Worm (Caenorhabditis elegans) whole organism, young adult: ENCODE measurements around the gene spp-21.

Experiments used
- B0336.3 ChIP-seq: fragments of 200-800 bp; sonication (Bioruptor generic); IDR thresholded peaks from 2 replicates; pipeline ENCODE4 v1.3.6; 2022; ENCODE audit warnings: missing genetic modification characterization, missing compliant biosample characterization
- C17E4.6 ChIP-seq: fragments of 200-800 bp; sonication (Bioruptor generic); IDR thresholded peaks from 2 replicates; pipeline ENCODE4 v1.3.6; 2022; ENCODE audit warnings: missing genetic modification reagents, missing genetic modification characterization, missing compliant biosample characterization
- F55B11.4 ChIP-seq: sonication (generic microtip); optimal IDR thresholded peaks from 2 replicates; lab custom pipeline; 2016; ENCODE audit warnings: missing compliant biosample characterization, missing genetic modification characterization, borderline replicate concordance; ENCODE audit not compliant: insufficient read depth
- akir-1 ChIP-seq: fragments of 200-800 bp; sonication (Bioruptor generic); optimal IDR thresholded peaks from 2 replicates; lab custom pipeline; 2018; ENCODE audit warnings: mild to moderate bottlenecking, missing genetic modification characterization, moderate library complexity, missing compliant biosample characterization
- ama-1 ChIP-seq, 3 experiments: fragments of 150-350 bp in 1 of 3; sonication (generic microtip) in 2 of 3; optimal IDR thresholded peaks; 2 replicates each; lab custom pipeline; 2014 to 2018; ENCODE audit warnings: missing biosample characterization in 2 of 3, missing genetic modification characterization in 2 of 3, missing genetic modification reagents in 2 of 3
- aptf-3 ChIP-seq: fragments of 200-800 bp; sonication (Bioruptor generic); IDR thresholded peaks from 2 replicates; pipeline ENCODE4 v1.3.6; 2022; ENCODE audit warnings: missing genetic modification characterization, missing compliant biosample characterization
- atf-7 ChIP-seq: sonication (generic microtip); optimal IDR thresholded peaks from 2 replicates; lab custom pipeline; 2017; ENCODE audit warnings: mild to moderate bottlenecking, missing genetic modification characterization, missing compliant biosample characterization
- athp-1 ChIP-seq: sonication (generic microtip); optimal IDR thresholded peaks from 2 replicates; lab custom pipeline; 2017; ENCODE audit warnings: mild to moderate bottlenecking, missing genetic modification characterization, missing compliant biosample characterization
- attf-3 ChIP-seq: fragments of 200-800 bp; sonication (Bioruptor generic); conservative IDR thresholded peaks from 2 replicates; pipeline ENCODE4 v1.3.6; 2022; ENCODE audit warnings: missing genetic modification reagents, missing genetic modification characterization, missing compliant biosample characterization
- attf-6 ChIP-seq: fragments of 200-800 bp; sonication (Bioruptor generic); IDR thresholded peaks from 2 replicates; pipeline ENCODE4 v1.3.6; 2022; ENCODE audit warnings: missing genetic modification reagents, missing genetic modification characterization, missing compliant biosample characterization
- cebp-1 ChIP-seq, 2 experiments: fragments of 200-800 bp in 1 of 2; sonication (Bioruptor generic) in 1 of 2; sonication (generic microtip) in 1 of 2; IDR thresholded peaks in 1 of 2; optimal IDR thresholded peaks in 1 of 2; 2 replicates each; pipeline versions ENCODE4 v1.3.6 to Lab custom; 2017 to 2022; ENCODE audit warnings: missing compliant biosample characterization in 2 of 2, missing genetic modification characterization in 2 of 2, mild to moderate bottlenecking in 1 of 2, missing genetic modification reagents in 1 of 2, moderate library complexity in 1 of 2
- ceh-58 ChIP-seq: fragments of 200-800 bp; sonication (Bioruptor generic); IDR thresholded peaks from 2 replicates; pipeline ENCODE4 v1.3.6; 2022; ENCODE audit warnings: missing genetic modification characterization, missing compliant biosample characterization
- ceh-91 ChIP-seq: fragments of 200-800 bp; sonication (Bioruptor generic); IDR thresholded peaks from 2 replicates; pipeline ENCODE4 v1.3.6; 2022; ENCODE audit warnings: missing genetic modification reagents, missing genetic modification characterization, missing compliant biosample characterization
- die-1 ChIP-seq: sonication (generic microtip); optimal IDR thresholded peaks from 2 replicates; lab custom pipeline; 2016; ENCODE audit warnings: missing genotype, mild to moderate bottlenecking, missing genetic modification characterization, missing compliant biosample characterization
- efl-1 ChIP-seq: fragments of 150-350 bp; optimal IDR thresholded peaks from 2 replicates; lab custom pipeline; 2014; ENCODE audit warnings: missing biosample characterization, missing genetic modification reagents, missing genetic modification characterization
- him-1 ChIP-seq: sonication (generic microtip); optimal IDR thresholded peaks from 2 replicates; lab custom pipeline; 2016; ENCODE audit warnings: missing genotype, missing genetic modification reagents, missing genetic modification characterization, missing compliant biosample characterization
- lin-26 ChIP-seq: fragments of 200-800 bp; sonication (Bioruptor generic); IDR thresholded peaks from 2 replicates; pipeline ENCODE4 v1.3.6; 2022; ENCODE audit warnings: missing genetic modification reagents, missing genetic modification characterization, missing compliant biosample characterization
- lin-40 ChIP-seq: sonication (generic microtip); optimal IDR thresholded peaks from 2 replicates; lab custom pipeline; 2016; ENCODE audit warnings: missing genetic modification characterization, mild to moderate bottlenecking, missing compliant biosample characterization, missing genotype, missing genetic modification reagents
- lin-54 ChIP-seq: fragments of 200-800 bp; sonication (Bioruptor generic); optimal IDR thresholded peaks from 2 replicates; lab custom pipeline; 2018; ENCODE audit warnings: mild to moderate bottlenecking, missing genetic modification characterization, missing compliant biosample characterization
- lsl-1 ChIP-seq: fragments of 200-800 bp; sonication (Bioruptor generic); optimal IDR thresholded peaks from 2 replicates; lab custom pipeline; 2018; ENCODE audit warnings: mild to moderate bottlenecking, missing genetic modification characterization, moderate library complexity, missing compliant biosample characterization
- lsy-27 ChIP-seq: sonication (generic microtip); optimal IDR thresholded peaks from 2 replicates; lab custom pipeline; 2017; ENCODE audit warnings: missing genetic modification characterization, mild to moderate bottlenecking, missing compliant biosample characterization, antibody characterized with exemption, missing genotype, borderline replicate concordance; ENCODE audit not compliant: insufficient read depth
- mel-28 ChIP-seq: sonication (generic microtip); optimal IDR thresholded peaks from 2 replicates; lab custom pipeline; 2016; ENCODE audit warnings: borderline replicate concordance, mild to moderate bottlenecking, missing genetic modification characterization, missing compliant biosample characterization
- mes-4 ChIP-seq: sonication (generic microtip); optimal IDR thresholded peaks from 2 replicates; lab custom pipeline; 2016; ENCODE audit warnings: missing genotype, missing genetic modification characterization, missing compliant biosample characterization
- nfya-2 ChIP-seq: fragments of 200-800 bp; sonication (Bioruptor generic); IDR thresholded peaks from 2 replicates; pipeline ENCODE4 v1.3.6; 2022; ENCODE audit warnings: missing genetic modification reagents, missing genetic modification characterization, missing compliant biosample characterization
- nfyb-1 ChIP-seq: fragments of 200-800 bp; sonication (Bioruptor generic); IDR thresholded peaks from 2 replicates; pipeline ENCODE4 v1.3.6; 2022; ENCODE audit warnings: missing genetic modification reagents, missing genetic modification characterization, missing compliant biosample characterization
- nhr-120 ChIP-seq: fragments of 200-800 bp; sonication (Bioruptor generic); IDR thresholded peaks from 2 replicates; pipeline ENCODE4 v1.3.6; 2022; ENCODE audit warnings: missing genetic modification characterization, missing compliant biosample characterization
- nhr-80 ChIP-seq: sonication (generic microtip); optimal IDR thresholded peaks from 2 replicates; lab custom pipeline; 2016; ENCODE audit warnings: missing genetic modification characterization, missing compliant biosample characterization
- nhr-90 ChIP-seq: sonication (generic microtip); optimal IDR thresholded peaks from 2 replicates; lab custom pipeline; 2016; ENCODE audit warnings: missing genotype, mild to moderate bottlenecking, missing genetic modification characterization, missing compliant biosample characterization
- pbrm-1 ChIP-seq: fragments of 200-800 bp; sonication (Bioruptor generic); IDR thresholded peaks from 2 replicates; pipeline ENCODE4 v1.3.6; 2022; ENCODE audit warnings: missing genetic modification reagents, missing genetic modification characterization, missing compliant biosample characterization
- rcor-1 ChIP-seq: fragments of 200-800 bp; sonication (Bioruptor generic); IDR thresholded peaks from 2 replicates; pipeline ENCODE4 v1.3.6; 2022; ENCODE audit warnings: missing genetic modification reagents, missing genetic modification characterization, missing compliant biosample characterization
- rec-8 ChIP-seq, 2 experiments: sonication (generic microtip); optimal IDR thresholded peaks; 2 replicates each; lab custom pipeline; 2016; ENCODE audit warnings: mild to moderate bottlenecking in 2 of 2, missing genetic modification characterization in 2 of 2, missing genetic modification reagents in 2 of 2, missing genotype in 2 of 2, missing biosample characterization in 1 of 2, missing compliant biosample characterization in 1 of 2, moderate library complexity in 1 of 2
- repo-1 ChIP-seq: sonication (generic microtip); optimal IDR thresholded peaks from 2 replicates; lab custom pipeline; 2017; ENCODE audit warnings: mild to moderate bottlenecking, missing genetic modification characterization, missing compliant biosample characterization
- snpc-4 ChIP-seq, 5 experiments: fragments of 150-350 bp in 1 of 5; sonication (generic microtip) in 4 of 5; optimal IDR thresholded peaks; 2 replicates each; lab custom pipeline; 2014 to 2018; ENCODE audit warnings: missing genetic modification characterization in 5 of 5, missing biosample characterization in 3 of 5, antibody characterized with exemption in 2 of 5, mild to moderate bottlenecking in 2 of 5, missing compliant biosample characterization in 2 of 5, missing genotype in 2 of 5, moderate library complexity in 2 of 5, missing genetic modification reagents in 1 of 5
- somi-1 ChIP-seq: fragments of 200-800 bp; sonication (Bioruptor generic); optimal IDR thresholded peaks from 2 replicates; lab custom pipeline; 2018; ENCODE audit warnings: mild to moderate bottlenecking, missing genetic modification characterization, missing compliant biosample characterization
- tbp1 ChIP-seq: fragments of 200-800 bp; sonication (Bioruptor generic); optimal IDR thresholded peaks from 2 replicates; lab custom pipeline; 2018; ENCODE audit warnings: mild to moderate bottlenecking, missing genetic modification characterization, missing compliant biosample characterization
- tlf-1 ChIP-seq: fragments of 200-800 bp; sonication (Bioruptor generic); optimal IDR thresholded peaks from 2 replicates; lab custom pipeline; 2018; ENCODE audit warnings: mild to moderate bottlenecking, missing genetic modification characterization, missing compliant biosample characterization
- unc-130 ChIP-seq: sonication (generic microtip); optimal IDR thresholded peaks from 2 replicates; lab custom pipeline; 2016; ENCODE audit warnings: missing genetic modification reagents, missing genetic modification characterization, missing compliant biosample characterization
- zfh-2 ChIP-seq: fragments of 200-800 bp; sonication (Bioruptor generic); conservative IDR thresholded peaks from 2 replicates; pipeline ENCODE4 v1.3.6; 2022; ENCODE audit warnings: missing genetic modification reagents, missing genetic modification characterization, missing compliant biosample characterization
- ztf-25 ChIP-seq: fragments of 200-800 bp; sonication (Bioruptor generic); IDR thresholded peaks from 2 replicates; pipeline ENCODE4 v1.3.6; 2022; ENCODE audit warnings: missing genetic modification reagents, missing genetic modification characterization, missing compliant biosample characterization
- ztf-26 ChIP-seq: sonication (generic microtip); optimal IDR thresholded peaks from 2 replicates; lab custom pipeline; 2017; ENCODE audit warnings: missing genetic modification characterization, missing compliant biosample characterization

Gene spp-21

DNA sequence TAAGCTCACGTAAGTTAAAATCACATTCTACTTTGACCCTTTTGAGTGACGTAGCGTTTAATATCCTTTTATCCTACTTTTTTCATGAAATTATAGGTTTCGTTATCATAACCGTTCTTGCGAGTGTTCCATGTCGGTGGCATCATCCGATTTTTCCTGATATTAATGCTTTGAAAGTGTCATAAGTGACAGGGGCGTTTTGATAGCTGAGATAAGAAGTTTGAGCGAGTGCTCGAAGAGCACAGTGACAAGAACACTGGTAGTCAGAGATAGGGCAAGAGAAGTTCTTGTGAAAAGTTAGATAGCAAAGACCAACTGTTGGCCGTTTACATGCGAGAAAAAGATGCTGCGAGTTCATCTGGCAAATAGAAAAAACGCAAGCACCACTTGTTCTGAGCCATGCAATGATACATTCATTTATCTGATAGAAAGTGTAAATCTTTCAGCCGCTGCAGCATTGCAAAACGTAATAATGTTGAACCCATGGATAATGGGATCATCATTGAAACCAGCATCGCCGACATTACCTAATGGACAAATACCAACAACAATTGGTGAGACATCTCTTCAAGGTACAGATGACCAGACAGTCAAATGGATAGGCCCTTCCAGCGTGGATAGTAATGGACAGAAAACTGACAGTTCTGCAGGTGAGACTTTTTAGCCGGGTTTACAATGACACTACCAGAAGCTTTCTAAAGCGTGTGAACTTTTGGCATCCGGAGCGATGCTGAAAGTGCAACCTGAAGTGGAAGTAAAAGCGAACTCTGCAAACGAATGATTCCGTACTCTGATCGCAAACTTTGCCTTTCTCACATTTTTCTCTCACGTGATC, 8.7 kb upstream of the spp-21 start (continued):
- no peak for TF ChIP-seq somi-1 (GFP tag; lab: Kevin White, UChicago)
- no peak for TF ChIP-seq lin-26 (GFP tag; lab: Robert Waterston, UW)
- TF ChIP-seq him-1 (tag; lab: Kevin White, UChicago), result no peak
- TF ChIP-seq mes-4 (tag; lab: Kevin White, UChicago), result no peak
- peak; percentile 20 for TF ChIP-seq tbp1 (GFP tag; lab: Kevin White, UChicago)
- TF ChIP-seq cebp-1 (GFP tag; IDR thresholded peaks at IDR 0.05; lab: Robert Waterston, UW), result no peak
- TF ChIP-seq cebp-1 (tag; optimal IDR thresholded peaks at IDR 0.05; lab: Kevin White, UChicago), result peak; percentile 20
- TF ChIP-seq ama-1 (optimal IDR thresholded peaks at IDR 0.05; lab: Kevin White, UChicago), result peak; percentile 48
- TF ChIP-seq ama-1 (GFP tag; optimal IDR thresholded peaks at IDR 0.05; lab: Kevin White, UChicago), result no peak
- no peak for TF ChIP-seq akir-1 (GFP tag; lab: Kevin White, UChicago)
- peak; percentile 45 for TF ChIP-seq nhr-90
- TF ChIP-seq repo-1 (tag; lab: Kevin White, UChicago), result no peak

DNA sequence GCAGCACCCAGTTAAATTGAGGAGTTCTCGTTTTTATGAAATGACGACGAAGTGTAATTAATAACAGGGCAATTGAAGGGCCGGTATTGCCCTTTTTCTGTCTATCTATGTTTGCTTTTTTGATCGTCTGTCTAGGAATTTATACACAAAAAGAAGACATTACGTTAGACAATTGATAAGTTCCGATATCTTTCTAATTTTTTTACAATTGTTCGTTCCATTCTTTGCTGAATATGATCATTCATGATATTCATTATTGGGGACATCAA, 8.2 kb upstream of the spp-21 start:
- TF ChIP-seq lin-40 (tag; lab: Kevin White, UChicago) (peak; percentile 19), lsl-1 (GFP tag; lab: Kevin White, UChicago) (no peak)

ce11 chrX:11482134-11482533, 7.8 kb upstream of the spp-21 start:
- TF ChIP-seq nfyb-1 (GFP tag; lab: Robert Waterston, UW) (no peak), B0336.3 (GFP tag; lab: Robert Waterston, UW) (peak; percentile 4; the same call in 1 of the 2 replicates), zfh-2 (0 out of 2 replicates have a peak, but pooled peaks have one; percentile 34), ceh-58 (GFP tag; lab: Robert Waterston, UW) (no peak), pbrm-1 (GFP tag; lab: Robert Waterston, UW) (0 out of 2 replicates have a peak, but pooled peaks have one; percentile 24), die-1 (tag; lab: Kevin White, UChicago) (peak; percentile 12)
- TF ChIP-seq, all 124 proteins: peak for 4

- TF ChIP-seq attf-3 (GFP tag; lab: Robert Waterston, UW) (no peak), ztf-26 (no peak), ceh-91 (GFP tag; lab: Robert Waterston, UW) (no peak), nfyb-1 (GFP tag; lab: Robert Waterston, UW) (no peak), atf-7 (tag; lab: Kevin White, UChicago) (no peak), lsy-27 (tag; lab: Kevin White, UChicago) (no peak), mel-28 (tag; lab: Kevin White, UChicago) (no peak), ztf-25 (GFP tag; lab: Robert Waterston, UW) (no peak), unc-130 (GFP tag; lab: Kevin White, UChicago) (no peak), nhr-120 (GFP tag; lab: Robert Waterston, UW) (no peak), tlf-1 (GFP tag; lab: Kevin White, UChicago) (peak; percentile 6), efl-1 (no peak), nhr-80 (peak; percentile 98), aptf-3 (no peak), F55B11.4 (tag; lab: Kevin White, UChicago) (no peak), nfya-2 (no peak), C17E4.6 (GFP tag; lab: Robert Waterston, UW) (no peak), rec-8 (tag; optimal IDR thresholded peaks at IDR 0.05; lab: Kevin White, UChicago) (no peak), ama-1 (optimal IDR thresholded peaks at IDR 0.05; lab: Kevin White, UChicago) (peak; percentile 51), ama-1 (GFP tag; optimal IDR thresholded peaks at IDR 0.05; lab: Kevin White, UChicago) (no peak), nhr-90 (no peak), attf-6 (no peak), rcor-1 (GFP tag; lab: Robert Waterston, UW) (no peak), athp-1 (no peak), snpc-4 (GFP tag; optimal IDR thresholded peaks at IDR 0.05; lab: Kevin White, UChicago) (no peak), snpc-4 (tag; optimal IDR thresholded peaks at IDR 0.05; lab: Kevin White, UChicago) (no peak), akir-1 (GFP tag; lab: Kevin White, UChicago) (no peak), lin-54 (GFP tag; lab: Kevin White, UChicago) (no peak), cebp-1 (GFP tag; IDR thresholded peaks at IDR 0.05; lab: Robert Waterston, UW) (no peak), cebp-1 (tag; optimal IDR thresholded peaks at IDR 0.05; lab: Kevin White, UChicago) (peak; percentile 46)
Observed at ce11 chrX:11482637-11483036, 7.3 kb upstream of the spp-21 start.
